Fruit fly (Drosophila melanogaster): ENCODE measurements around the gene CG32121.

CG32121 gene

DNA sequence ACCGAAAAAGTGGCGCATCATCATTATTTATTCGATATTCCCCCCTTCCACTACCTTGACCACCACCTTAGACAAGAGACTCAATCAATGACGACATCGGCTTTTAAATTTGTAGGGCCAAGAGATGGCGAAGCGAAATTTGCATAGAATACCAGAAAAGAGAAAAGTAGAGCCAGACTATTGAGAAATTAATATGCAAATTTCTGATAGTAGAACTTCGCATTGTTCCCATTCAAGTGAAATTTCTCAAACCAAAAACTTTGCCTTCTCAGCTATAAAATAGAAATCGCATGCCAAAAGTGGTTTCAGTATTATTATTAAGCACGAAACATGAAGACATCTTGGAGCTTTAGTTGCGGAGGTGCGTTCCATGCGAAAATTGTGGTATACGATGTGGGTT, 44.5 kb downstream of the CG32121 start, which contains the start of gene CG14111:
TSS of gene CG14111 (plus strand) at position 301 of the 400 bp plus-strand sequence.
- TF ChIP-seq Mio (GFP tag; optimal IDR thresholded peaks at IDR 0.05) (no peak), dmrt93B (GFP tag; optimal IDR thresholded peaks at IDR 0.05) (no peak)
